Worm (Caenorhabditis elegans) whole organism, L4/young adult: Measurements from ENCODE around the gene hda-6.

Experiments used
- W03F9.2 ChIP-seq: fragments of 150-350 bp; optimal IDR thresholded peaks from 2 replicates; lab custom pipeline; 2014; ENCODE audit warnings: missing biosample characterization, missing genetic modification characterization
- dao-5 ChIP-seq: sonication (generic microtip); optimal IDR thresholded peaks from 2 replicates; lab custom pipeline; 2016; ENCODE audit warnings: missing genotype, missing genetic modification characterization, moderate library complexity, missing compliant biosample characterization
- him-1 ChIP-seq: sonication (generic microtip); optimal IDR thresholded peaks from 2 replicates; lab custom pipeline; 2016; ENCODE audit warnings: missing genotype, missing genetic modification reagents, missing genetic modification characterization, missing compliant biosample characterization

DNA sequence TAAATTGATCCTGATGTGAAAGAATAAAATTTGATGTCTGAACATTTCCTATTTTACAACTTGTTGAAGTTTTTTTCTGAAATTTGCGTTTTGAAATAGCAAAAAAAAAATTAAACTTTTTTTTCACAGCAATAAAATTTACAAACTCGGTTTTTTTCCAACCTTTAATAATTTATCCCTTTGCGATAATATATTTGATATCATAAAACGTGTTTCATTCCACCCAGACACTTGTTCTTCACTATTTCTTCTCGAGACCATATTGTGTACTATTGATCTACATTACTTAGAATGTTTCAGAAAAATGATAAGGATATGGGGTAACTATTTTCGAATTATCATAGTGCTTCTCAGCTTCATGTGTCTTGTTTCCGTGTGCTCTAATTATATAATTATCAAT is 38.0 kb downstream of the hda-6 start, which contains the start of gene Y4C6B.4:
- no peak for TF ChIP-seq him-1 (tag; lab: Kevin White, UChicago)
- no peak for TF ChIP-seq dao-5 (tag; lab: Kevin White, UChicago)
- TF ChIP-seq W03F9.2 (tag; lab: Kevin White, UChicago) = no peak
